Fruit fly (Drosophila melanogaster) whole organism, embryonic: ENCODE measurements around the gene AP-1mu.
A peak's percentile ranks its signal among the peaks of the same experiment; 100 is the strongest.

Source experiments
- Abd-B ChIP-seq: fragments of 200-800 bp; sonication (Bioruptor generic); optimal IDR thresholded peaks from 2 replicates; lab custom pipeline; 2018; ENCODE audit warnings: missing biosample characterization, mild to moderate bottlenecking, missing genetic modification characterization, moderate library complexity
- Atf-2 ChIP-seq: fragments of 200-800 bp; sonication (Bioruptor generic); optimal IDR thresholded peaks from 2 replicates; lab custom pipeline; 2016; ENCODE audit warnings: missing biosample characterization, missing genetic modification characterization
- C15 ChIP-seq: fragments of 200-800 bp; sonication (Bioruptor generic); IDR thresholded peaks from 3 replicates; pipeline ENCODE4 v1.3.6; 2022; ENCODE audit warnings: missing biosample characterization, missing genetic modification characterization
- CG11247 ChIP-seq: fragments of 200-800 bp; sonication (Bioruptor generic); IDR thresholded peaks from 2 replicates; pipeline ENCODE4 v1.3.6; 2022; ENCODE audit warnings: missing biosample characterization, missing genetic modification characterization
- CG14965 ChIP-seq: fragments of 200-800 bp; sonication (Bioruptor generic); optimal IDR thresholded peaks from 2 replicates; lab custom pipeline; 2016; ENCODE audit warnings: missing biosample characterization, missing genetic modification characterization, borderline replicate concordance
- CG15011 ChIP-seq: fragments of 200-800 bp; sonication (Bioruptor generic); optimal IDR thresholded peaks from 3 replicates; lab custom pipeline; 2018; ENCODE audit warnings: missing biosample characterization, mild to moderate bottlenecking, missing genetic modification characterization
- CG16779 ChIP-seq: fragments of 200-800 bp; sonication (Bioruptor generic); IDR thresholded peaks from 2 replicates; pipeline ENCODE4 v1.3.6; 2022; ENCODE audit warnings: missing biosample characterization, missing genetic modification characterization
- CG18764 ChIP-seq: fragments of 200-800 bp; sonication (Bioruptor generic); optimal IDR thresholded peaks from 3 replicates; lab custom pipeline; 2016; ENCODE audit warnings: missing biosample characterization, missing genetic modification characterization
- CG2129 ChIP-seq: fragments of 200-800 bp; sonication (Bioruptor generic); IDR thresholded peaks from 2 replicates; pipeline ENCODE4 v1.3.6; 2022; ENCODE audit warnings: missing biosample characterization, missing genetic modification characterization; ENCODE audit not compliant: partially characterized antibody
- CG2199 ChIP-seq: fragments of 200-800 bp; sonication (Bioruptor generic); IDR thresholded peaks from 3 replicates; pipeline ENCODE4 v1.3.6; 2022; ENCODE audit warnings: missing biosample characterization, missing genetic modification characterization
- CG32772 ChIP-seq: fragments of 200-800 bp; sonication (Bioruptor generic); IDR thresholded peaks from 2 replicates; pipeline ENCODE4 v1.3.6; 2022; ENCODE audit warnings: missing biosample characterization, missing genetic modification characterization
- CG3281 ChIP-seq: fragments of 200-800 bp; sonication (Bioruptor generic); optimal IDR thresholded peaks from 3 replicates; lab custom pipeline; 2017; ENCODE audit warnings: missing biosample characterization, mild to moderate bottlenecking, missing genetic modification characterization
- CG34224 ChIP-seq: fragments of 200-800 bp; sonication (Bioruptor generic); IDR thresholded peaks from 3 replicates; pipeline ENCODE4 v1.3.6; 2022; ENCODE audit warnings: missing biosample characterization, missing genetic modification characterization; ENCODE audit not compliant: partially characterized antibody
- CG3726 ChIP-seq: fragments of 200-800 bp; sonication (Bioruptor generic); IDR thresholded peaks from 3 replicates; pipeline ENCODE4, ENCODE4 v1.3.6; 2022; ENCODE audit warnings: missing biosample characterization, missing genetic modification characterization
- CG4617 ChIP-seq: fragments of 200-800 bp; sonication (Bioruptor generic); optimal IDR thresholded peaks from 3 replicates; lab custom pipeline; 2016; ENCODE audit warnings: missing biosample characterization, missing genetic modification characterization, borderline replicate concordance
- CG6683 ChIP-seq: fragments of 200-800 bp; sonication (Bioruptor generic); optimal IDR thresholded peaks from 2 replicates; lab custom pipeline; 2017; ENCODE audit warnings: missing biosample characterization, mild to moderate bottlenecking, missing genetic modification characterization, missing genetic modification reagents
- CG7786 ChIP-seq: fragments of 200-800 bp; sonication (Bioruptor generic); optimal IDR thresholded peaks from 2 replicates; lab custom pipeline; 2016; ENCODE audit warnings: missing biosample characterization, missing genetic modification characterization
- CG8478 ChIP-seq: fragments of >200 bp; optimal IDR thresholded peaks from 2 replicates; lab custom pipeline; 2018
- CG8765 ChIP-seq: fragments of 200-800 bp; sonication (Bioruptor generic); IDR thresholded peaks from 2 replicates; pipeline ENCODE4 v1.3.6; 2022; ENCODE audit warnings: missing biosample characterization, missing genetic modification characterization
- CG8944 ChIP-seq: fragments of 200-800 bp; sonication (Bioruptor generic); optimal IDR thresholded peaks from 3 replicates; lab custom pipeline; 2016; ENCODE audit warnings: missing biosample characterization, missing genetic modification characterization
- CG9797 ChIP-seq: fragments of 200-800 bp; sonication (Bioruptor generic); optimal IDR thresholded peaks from 3 replicates; lab custom pipeline; 2018; ENCODE audit warnings: missing biosample characterization, mild to moderate bottlenecking, missing genetic modification characterization
- CHES-1-like ChIP-seq: fragments of 200-800 bp; sonication (Bioruptor generic); optimal IDR thresholded peaks from 2 replicates; lab custom pipeline; 2016; ENCODE audit warnings: missing biosample characterization, missing genetic modification characterization
- Chrac-16 ChIP-seq: fragments of 200-800 bp; sonication (Bioruptor generic); optimal IDR thresholded peaks from 3 replicates; lab custom pipeline; 2016; ENCODE audit warnings: missing biosample characterization, missing genetic modification characterization
- Dad ChIP-seq: fragments of 200-800 bp; sonication (Bioruptor generic); optimal IDR thresholded peaks from 3 replicates; lab custom pipeline; 2016; ENCODE audit warnings: missing biosample characterization, missing genetic modification characterization
- Dek ChIP-seq: fragments of 200-800 bp; sonication (Bioruptor generic); optimal IDR thresholded peaks from 3 replicates; lab custom pipeline; 2019; ENCODE audit warnings: missing biosample characterization, mild to moderate bottlenecking, missing genetic modification characterization, moderate library complexity
- Doc2 ChIP-seq: fragments of 200-800 bp; sonication (Bioruptor generic); IDR thresholded peaks from 2 replicates; pipeline ENCODE4 v1.3.6; 2022; ENCODE audit warnings: missing biosample characterization, missing genetic modification characterization
- Dref ChIP-seq: fragments of 200-800 bp; sonication (Bioruptor generic); IDR thresholded peaks from 2 replicates; pipeline ENCODE4 v1.3.6; 2022; ENCODE audit warnings: missing biosample characterization, missing genetic modification characterization
- Eip74EF ChIP-seq, 2 experiments: fragments of 200-800 bp in 1 of 2; fragments of >200 bp in 1 of 2; sonication (Bioruptor generic) in 1 of 2; optimal IDR thresholded peaks; 2 replicates each; lab custom pipeline; 2017 to 2019; ENCODE audit warnings: missing biosample characterization in 2 of 2, missing genetic modification characterization in 2 of 2, mild to moderate bottlenecking in 1 of 2, moderate library complexity in 1 of 2
- HLH54F ChIP-seq: fragments of 200-800 bp; sonication (Bioruptor generic); optimal IDR thresholded peaks from 3 replicates; lab custom pipeline; 2016; ENCODE audit warnings: missing biosample characterization, missing genetic modification characterization
- Hr39 ChIP-seq: fragments of >200 bp; optimal IDR thresholded peaks from 2 replicates; lab custom pipeline; 2017
- Lpt ChIP-seq: fragments of >200 bp; optimal IDR thresholded peaks from 2 replicates; lab custom pipeline; 2018; ENCODE audit warnings: missing biosample characterization, missing genetic modification characterization
- Mad ChIP-seq: fragments of 200-800 bp; sonication (Bioruptor generic); optimal IDR thresholded peaks from 2 replicates; lab custom pipeline; 2016; ENCODE audit warnings: missing biosample characterization, missing genetic modification characterization
- Max ChIP-seq: fragments of 200-800 bp; sonication (Bioruptor generic); optimal IDR thresholded peaks from 2 replicates; lab custom pipeline; 2016; ENCODE audit warnings: missing biosample characterization, mild to moderate bottlenecking, missing genetic modification characterization
- Myb ChIP-seq: fragments of 200-800 bp; sonication (Bioruptor generic); optimal IDR thresholded peaks from 2 replicates; lab custom pipeline; 2016; ENCODE audit warnings: missing biosample characterization, missing genetic modification characterization
- Neu2 ChIP-seq: fragments of 200-800 bp; sonication (Bioruptor generic); optimal IDR thresholded peaks from 3 replicates; lab custom pipeline; 2016; ENCODE audit warnings: missing biosample characterization, missing genetic modification characterization, borderline replicate concordance
- Side ChIP-seq: fragments of 200-800 bp; sonication (Bioruptor generic); optimal IDR thresholded peaks from 2 replicates; lab custom pipeline; 2016; ENCODE audit warnings: missing biosample characterization, missing genetic modification characterization
- ac ChIP-seq: fragments of 200-800 bp; sonication (Bioruptor generic); optimal IDR thresholded peaks from 3 replicates; lab custom pipeline; 2017; ENCODE audit warnings: missing biosample characterization, mild to moderate bottlenecking, missing genetic modification characterization
- ash1 ChIP-seq: fragments of 200-800 bp; sonication (Bioruptor generic); optimal IDR thresholded peaks from 2 replicates; lab custom pipeline; 2018; ENCODE audit warnings: missing biosample characterization, mild to moderate bottlenecking, missing genetic modification characterization
- bbx ChIP-seq: fragments of 200-800 bp; sonication (Bioruptor generic); IDR thresholded peaks from 2 replicates; pipeline ENCODE4 v1.3.6; 2022; ENCODE audit warnings: missing biosample characterization, missing genetic modification characterization; ENCODE audit not compliant: partially characterized antibody
- br ChIP-seq: fragments of >200 bp; optimal IDR thresholded peaks from 2 replicates; lab custom pipeline; 2017
- corto ChIP-seq: fragments of 200-800 bp; sonication (Bioruptor generic); optimal IDR thresholded peaks from 2 replicates; lab custom pipeline; 2016; ENCODE audit warnings: missing biosample characterization, mild to moderate bottlenecking, missing genetic modification characterization, moderate library complexity
- dan ChIP-seq: fragments of 200-800 bp; sonication (Bioruptor generic); IDR thresholded peaks from 2 replicates; pipeline ENCODE4 v1.3.6; 2022; ENCODE audit warnings: missing biosample characterization, missing genetic modification characterization
- danr ChIP-seq: fragments of 200-800 bp; sonication (Bioruptor generic); IDR thresholded peaks from 2 replicates; pipeline ENCODE4 v1.3.6; 2022; ENCODE audit warnings: missing biosample characterization, missing genetic modification characterization
- dmrt11E ChIP-seq: fragments of 200-800 bp; sonication (Bioruptor generic); optimal IDR thresholded peaks from 3 replicates; lab custom pipeline; 2018; ENCODE audit warnings: missing biosample characterization, mild to moderate bottlenecking, missing genetic modification characterization, moderate library complexity
- gfzf ChIP-seq: fragments of 200-800 bp; sonication (Bioruptor generic); optimal IDR thresholded peaks from 2 replicates; lab custom pipeline; 2016; ENCODE audit warnings: missing biosample characterization, mild to moderate bottlenecking, missing genetic modification characterization, moderate library complexity
- jumu ChIP-seq: fragments of 200-800 bp; sonication (Bioruptor generic); optimal IDR thresholded peaks from 3 replicates; lab custom pipeline; 2016; ENCODE audit warnings: missing biosample characterization, missing genetic modification characterization
- nerfin-1 ChIP-seq: fragments of 200-800 bp; sonication (Bioruptor generic); optimal IDR thresholded peaks from 3 replicates; lab custom pipeline; 2019; ENCODE audit warnings: missing biosample characterization, mild to moderate bottlenecking, missing genetic modification characterization, moderate library complexity
- phol ChIP-seq: fragments of 200-800 bp; sonication (Bioruptor generic); optimal IDR thresholded peaks from 3 replicates; lab custom pipeline; 2018; ENCODE audit warnings: missing biosample characterization, mild to moderate bottlenecking, missing genetic modification characterization, moderate library complexity
- pita ChIP-seq: fragments of 200-800 bp; sonication (Bioruptor generic); optimal IDR thresholded peaks from 2 replicates; lab custom pipeline; 2017; ENCODE audit warnings: missing biosample characterization, mild to moderate bottlenecking, missing genetic modification characterization
- pum ChIP-seq: fragments of 200-800 bp; sonication (Bioruptor generic); optimal IDR thresholded peaks from 2 replicates; lab custom pipeline; 2016; ENCODE audit warnings: missing biosample characterization, missing genetic modification characterization
- ranshi ChIP-seq: fragments of 200-800 bp; sonication (Bioruptor generic); IDR thresholded peaks from 2 replicates; pipeline ENCODE4 v1.3.6; 2022; ENCODE audit warnings: missing biosample characterization, missing genetic modification characterization
- slp2 ChIP-seq: fragments of 200-800 bp; sonication (Bioruptor generic); optimal IDR thresholded peaks from 2 replicates; lab custom pipeline; 2016; ENCODE audit warnings: missing biosample characterization, missing genetic modification characterization
- toy ChIP-seq: fragments of 200-800 bp; sonication (Bioruptor generic); IDR thresholded peaks from 2 replicates; pipeline ENCODE4 v1.3.6; 2022; ENCODE audit warnings: missing biosample characterization, missing genetic modification characterization

Gene AP-1mu

DNA sequence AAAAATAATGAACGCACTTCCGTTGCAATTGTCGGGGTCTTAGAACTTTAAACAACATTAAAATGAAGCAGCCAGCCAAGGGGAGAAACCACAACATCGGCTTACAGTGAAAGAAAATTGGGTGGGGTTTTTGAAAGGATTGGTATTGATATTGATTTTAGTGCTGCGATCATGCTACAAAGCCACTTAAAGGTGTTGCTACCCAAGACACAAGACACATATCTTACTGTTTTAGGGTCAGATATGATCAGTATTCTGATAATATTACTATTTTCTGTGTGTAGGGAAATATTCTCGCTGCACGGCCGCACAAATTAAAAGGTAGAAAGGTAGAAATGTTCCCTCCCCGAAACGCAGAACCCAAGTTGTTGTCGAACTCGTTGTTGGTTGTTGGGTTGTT lies 45.8 kb upstream of the AP-1mu start (continued):
- TF ChIP-seq CG16779, result no peak
- TF ChIP-seq dan, result no peak
- TF ChIP-seq CG3726 (GFP tag; lab: Robert Waterston, UW), result no peak
- no peak for TF ChIP-seq Eip74EF (GFP tag; optimal IDR thresholded peaks at IDR 0.05; lab: Kevin White, UChicago)
- no peak for TF ChIP-seq toy
- no peak for TF ChIP-seq CG4617 (GFP tag; lab: Kevin White, UChicago)
- TF ChIP-seq CG2199 (GFP tag; lab: Robert Waterston, UW), result peak; percentile 71; the same call in 2 of the 3 replicates
- TF ChIP-seq pum (GFP tag; lab: Kevin White, UChicago), result peak; percentile 26
- no peak for TF ChIP-seq CG7786 (GFP tag; lab: Kevin White, UChicago)
- no peak for TF ChIP-seq CG9797
- peak; percentile 12 for TF ChIP-seq slp2 (GFP tag; lab: Kevin White, UChicago)
- TF ChIP-seq jumu, result peak; percentile 35
- TF ChIP-seq corto, result no peak
- TF ChIP-seq Doc2 (GFP tag; lab: Robert Waterston, UW), result no peak
- no peak for TF ChIP-seq nerfin-1 (tag; lab: Kevin White, UChicago)
- TF ChIP-seq Atf-2, result no peak
- TF ChIP-seq Myb (GFP tag; lab: Kevin White, UChicago), result no peak
- TF ChIP-seq CG8478 (lab: Kevin White, UChicago), result no peak
- no peak for TF ChIP-seq pita
- TF ChIP-seq danr (GFP tag; lab: Robert Waterston, UW), result no peak
- no peak for TF ChIP-seq CHES-1-like
- TF ChIP-seq CG34224 (GFP tag; lab: Robert Waterston, UW), result no peak
- peak; percentile 81 for TF ChIP-seq dmrt11E (tag; lab: Kevin White, UChicago)
- no peak for TF ChIP-seq Max (GFP tag; lab: Kevin White, UChicago)
- no peak for TF ChIP-seq C15
- TF ChIP-seq CG2129 (GFP tag; lab: Robert Waterston, UW), result no peak
- no peak for TF ChIP-seq Hr39 (lab: Kevin White, UChicago)
- peak; percentile 23 for TF ChIP-seq Abd-B (GFP tag; lab: Kevin White, UChicago)
- TF ChIP-seq Dek, result no peak
- no peak for TF ChIP-seq Mad (GFP tag; lab: Kevin White, UChicago)
- no peak for TF ChIP-seq CG8944 (GFP tag; lab: Kevin White, UChicago)
- TF ChIP-seq ac (GFP tag; lab: Kevin White, UChicago), result peak; percentile 12
- no peak for TF ChIP-seq HLH54F
- TF ChIP-seq CG3281 (GFP tag; lab: Kevin White, UChicago), result no peak
- peak; percentile 54 for TF ChIP-seq Side (GFP tag; lab: Kevin White, UChicago)
- TF ChIP-seq Chrac-16 (GFP tag; lab: Kevin White, UChicago), result peak; percentile 36
- peak; percentile 13 for TF ChIP-seq Neu2
- no peak for TF ChIP-seq Dad
- no peak for TF ChIP-seq bbx (GFP tag; lab: Robert Waterston, UW)
- no peak for TF ChIP-seq br (lab: Kevin White, UChicago)
- TF ChIP-seq CG11247 (GFP tag; lab: Robert Waterston, UW), result no peak
- no peak for TF ChIP-seq gfzf (GFP tag; lab: Kevin White, UChicago)
- TF ChIP-seq CG6683, result no peak
- no peak for TF ChIP-seq CG14965 (GFP tag; lab: Kevin White, UChicago)
- TF ChIP-seq ranshi, result no peak
- TF ChIP-seq phol (tag; lab: Kevin White, UChicago), result peak; percentile 62
- peak; percentile 29 for TF ChIP-seq CG18764
- no peak for TF ChIP-seq Lpt (GFP tag; lab: Kevin White, UChicago)
- TF ChIP-seq Dref (GFP tag; lab: Robert Waterston, UW), result no peak
- TF ChIP-seq CG15011, result no peak
- peak; percentile 38; the same call in 1 of the 2 replicates for TF ChIP-seq CG8765
- TF ChIP-seq CG32772 (GFP tag; lab: Robert Waterston, UW), result no peak
- TF ChIP-seq ash1, result no peak
